Worm (Caenorhabditis elegans): Measurements from ENCODE around the gene F18C5.5.
A peak's percentile ranks its signal among the peaks of the same experiment; 100 is the strongest.

- TF ChIP-seq Y56A3A.18 (GFP tag; IDR thresholded peaks at IDR 0.05), result peak; percentile 77
- TF ChIP-seq nhr-90 (tag; optimal IDR thresholded peaks at IDR 0.05), result no peak
- TF ChIP-seq lin-35 (GFP tag; optimal IDR thresholded peaks at IDR 0.05), result no peak
- TF ChIP-seq mxl-1 (tag; optimal IDR thresholded peaks at IDR 0.05), result peak; percentile 10
- peak; percentile 60; the same call in 1 of the 2 replicates for TF ChIP-seq aptf-3 (GFP tag; IDR thresholded peaks at IDR 0.05)
- peak; percentile 63; the same call in 1 of the 2 replicates for TF ChIP-seq nfya-2 (GFP tag; IDR thresholded peaks at IDR 0.05)
- peak; percentile 13 for TF ChIP-seq mes-4 (tag; optimal IDR thresholded peaks at IDR 0.05)
- peak; percentile 38 for TF ChIP-seq die-1 (tag; optimal IDR thresholded peaks at IDR 0.05)
- no peak for TF ChIP-seq sdz-38 (tag; optimal IDR thresholded peaks at IDR 0.05)
- no peak for TF ChIP-seq ceh-27 (GFP tag; optimal IDR thresholded peaks at IDR 0.05)
Measured at ce11 chrII:6587264-6587870, 20.8 kb upstream of the F18C5.5 start, which contains the start of gene C56C10.7.
